Fruit fly (Drosophila melanogaster) whole organism, wandering third instar larva: ENCODE measurements around the gene tgo.

Source experiments
- Abd-B ChIP-seq: fragments of >200 bp; optimal IDR thresholded peaks from 2 replicates; lab custom pipeline; 2017; ENCODE audit warnings: missing biosample characterization, missing genetic modification characterization
- CG9705 ChIP-seq: fragments of 200-800 bp; sonication (Bioruptor generic); optimal IDR thresholded peaks from 2 replicates; lab custom pipeline; 2018; ENCODE audit warnings: missing biosample characterization, mild to moderate bottlenecking, missing genetic modification characterization
- Dfd ChIP-seq: fragments of >200 bp; optimal IDR thresholded peaks from 2 replicates; lab custom pipeline; 2017; ENCODE audit warnings: missing biosample characterization, missing genetic modification characterization
- Hnf4 ChIP-seq: fragments of 200-800 bp; sonication (Bioruptor generic); optimal IDR thresholded peaks from 2 replicates; lab custom pipeline; 2016; ENCODE audit warnings: missing biosample characterization, mild to moderate bottlenecking, missing genetic modification characterization
- Hr83 ChIP-seq: fragments of 200-300 bp; sonication (Bioruptor generic); optimal IDR thresholded peaks from 2 replicates; lab custom pipeline; 2016; ENCODE audit warnings: missing biosample characterization, mild to moderate bottlenecking, missing genetic modification characterization, moderate library complexity; ENCODE audit not compliant: poor library complexity, severe bottlenecking
- OdsH ChIP-seq: fragments of 200-800 bp; sonication (Bioruptor generic); optimal IDR thresholded peaks from 2 replicates; lab custom pipeline; 2016; ENCODE audit warnings: missing biosample characterization, mild to moderate bottlenecking, missing genetic modification characterization
- Vsx2 ChIP-seq: fragments of 200-300, 225-300 bp; sonication (Bioruptor generic); optimal IDR thresholded peaks from 2 replicates; lab custom pipeline; 2018; ENCODE audit warnings: missing biosample characterization, missing genetic modification characterization; ENCODE audit not compliant: partially characterized antibody
- br ChIP-seq: fragments of 200-800 bp; sonication (Bioruptor generic); optimal IDR thresholded peaks from 2 replicates; lab custom pipeline; 2016; ENCODE audit warnings: missing biosample characterization, missing genetic modification characterization
- dmrt93B ChIP-seq: fragments of 200-800 bp; sonication (Bioruptor generic); optimal IDR thresholded peaks from 2 replicates; lab custom pipeline; 2018; ENCODE audit warnings: missing biosample characterization, mild to moderate bottlenecking, missing genetic modification characterization
- pan ChIP-seq: fragments of >200 bp; optimal IDR thresholded peaks from 2 replicates; lab custom pipeline; 2017
- tai ChIP-seq: sonication (Bioruptor generic); optimal IDR thresholded peaks from 2 replicates; lab custom pipeline; 2016; ENCODE audit warnings: missing biosample characterization, missing genetic modification characterization

DNA sequence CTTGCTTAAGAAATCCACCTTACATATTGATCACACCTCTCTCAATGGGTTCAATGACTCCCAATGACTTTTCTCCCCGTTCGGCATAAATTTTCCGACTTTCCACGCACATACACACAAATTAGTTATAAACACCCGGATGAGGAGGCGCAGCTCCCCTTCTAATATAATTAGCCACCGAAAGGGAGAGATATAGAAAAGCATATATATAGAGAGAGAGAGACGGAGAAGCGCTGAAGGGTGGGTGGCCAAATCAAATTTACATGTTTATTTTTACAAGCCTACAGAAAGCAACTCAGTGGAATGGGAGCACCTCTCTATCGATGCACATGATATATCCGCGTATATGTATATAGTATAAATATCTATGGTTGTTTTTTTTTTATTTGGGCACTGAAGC is 8.9 kb upstream of the tgo start:
- no peak for TF ChIP-seq pan (lab: Kevin White, UChicago)
- TF ChIP-seq Dfd = no peak
- no peak for TF ChIP-seq CG9705
- no peak for TF ChIP-seq Vsx2 (GFP tag; lab: Kevin White, UChicago)
- TF ChIP-seq Abd-B = no peak
- no peak for TF ChIP-seq br (GFP tag; lab: Kevin White, UChicago)
- TF ChIP-seq Hr83 (GFP tag; lab: Kevin White, UChicago) = no peak
- TF ChIP-seq tai (GFP tag; lab: Kevin White, UChicago) = no peak
- no peak for TF ChIP-seq Hnf4 (GFP tag; lab: Kevin White, UChicago)
- TF ChIP-seq OdsH = no peak
- no peak for TF ChIP-seq dmrt93B (GFP tag; lab: Kevin White, UChicago)
